Fruit fly (Drosophila melanogaster): ENCODE results near the gene CG12024.

CG12024 gene

DNA sequence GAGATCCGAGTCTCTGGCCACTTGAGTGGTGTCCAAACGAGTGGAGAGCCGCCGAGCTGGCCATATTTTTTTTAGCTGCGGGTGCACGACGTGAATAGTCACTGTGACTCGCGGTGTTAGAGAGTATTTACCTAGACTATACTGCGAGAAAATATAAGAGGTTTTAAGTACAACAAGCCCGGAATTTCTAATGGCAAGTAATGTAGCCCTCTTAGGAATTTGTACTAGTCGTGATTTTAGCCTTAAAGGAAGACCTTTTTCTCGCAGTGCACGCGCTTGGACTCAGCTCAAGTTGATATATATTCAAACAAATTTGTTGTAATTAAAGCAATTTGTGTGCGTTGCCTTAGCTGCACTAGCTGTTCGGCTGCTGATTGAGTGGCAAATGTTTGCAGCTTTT lies 12.4 kb upstream of the CG12024 start:
- TF ChIP-seq achi (GFP tag; optimal IDR thresholded peaks at IDR 0.05) (peak; percentile 25), dac (GFP tag; optimal IDR thresholded peaks at IDR 0.05) (peak; percentile 44), pdm3 (GFP tag; optimal IDR thresholded peaks at IDR 0.05) (peak; percentile 37), CG32006 (GFP tag; optimal IDR thresholded peaks at IDR 0.05) (peak; percentile 72), CG11294 (GFP tag; IDR thresholded peaks at IDR 0.05) (peak; percentile 63; the same call in 1 of the 2 replicates), CG4318 (GFP tag; optimal IDR thresholded peaks at IDR 0.05) (peak; percentile 15), eg (GFP tag; IDR thresholded peaks at IDR 0.05) (peak; percentile 90), vri (GFP tag; optimal IDR thresholded peaks at IDR 0.05) (no peak), Hr38 (GFP tag; optimal IDR thresholded peaks at IDR 0.05) (peak; percentile 1), Lpt (GFP tag; optimal IDR thresholded peaks at IDR 0.05) (peak; percentile 47), CG8119 (GFP tag; IDR thresholded peaks at IDR 0.05) (peak; percentile 78), Ets21C (GFP tag; optimal IDR thresholded peaks at IDR 0.05) (no peak), CG6163 (GFP tag; IDR thresholded peaks at IDR 0.05) (peak; percentile 74; the same call in 2 of the 3 replicates), CG1621 (tag; optimal IDR thresholded peaks at IDR 0.05) (no peak), Hr4 (GFP tag; optimal IDR thresholded peaks at IDR 0.05) (peak; percentile 72), Met (GFP tag; optimal IDR thresholded peaks at IDR 0.05) (no peak), OdsH (GFP tag; optimal IDR thresholded peaks at IDR 0.05) (peak; percentile 21), salr (GFP tag; optimal IDR thresholded peaks at IDR 0.05) (peak in 1 of 2 experiments; percentile 14), Eip78C (GFP tag) (no peak), CG6276 (GFP tag; optimal IDR thresholded peaks at IDR 0.05) (peak; percentile 66), spab (GFP tag; optimal IDR thresholded peaks at IDR 0.05) (no peak), CG15336 (GFP tag; IDR thresholded peaks at IDR 0.05) (peak; percentile 76), Blimp-1 (GFP tag; optimal IDR thresholded peaks at IDR 0.05) (no peak), CG7368 (GFP tag; optimal IDR thresholded peaks at IDR 0.05) (no peak), Gug (GFP tag; IDR thresholded peaks at IDR 0.05) (peak; percentile 69)

DNA sequence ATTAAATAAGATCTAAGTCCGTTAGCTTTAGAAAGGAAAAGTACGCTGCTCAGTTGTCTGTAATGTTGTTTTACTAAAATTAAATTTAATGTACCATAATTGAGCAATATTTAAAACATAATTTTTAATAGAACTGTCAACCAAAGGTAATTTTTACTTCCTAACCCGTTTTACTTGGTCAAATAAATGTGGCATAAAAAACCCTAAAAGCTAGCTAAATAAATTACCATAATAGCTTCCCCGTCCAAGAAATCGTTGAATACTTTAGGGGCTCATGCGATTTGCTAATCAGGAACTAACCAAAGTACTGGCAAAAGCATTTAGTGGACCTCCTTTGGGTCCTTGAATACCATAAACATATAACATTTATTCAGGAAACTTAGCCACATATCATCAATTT lies 6.5 kb upstream of the CG12024 start:
- TF ChIP-seq Eip78C (GFP tag) = no peak
- no peak for TF ChIP-seq Smox (GFP tag; optimal IDR thresholded peaks at IDR 0.05)
- TF ChIP-seq ss (GFP tag; optimal IDR thresholded peaks at IDR 0.05) = no peak
- no peak for TF ChIP-seq CG4318 (GFP tag; optimal IDR thresholded peaks at IDR 0.05)
- no peak for TF ChIP-seq Eip75B (GFP tag; optimal IDR thresholded peaks at IDR 0.05)
- TF ChIP-seq CG6808 (GFP tag; optimal IDR thresholded peaks at IDR 0.05) = no peak
- no peak for TF ChIP-seq achi (GFP tag; optimal IDR thresholded peaks at IDR 0.05)
- TF ChIP-seq Ets21C (GFP tag; optimal IDR thresholded peaks at IDR 0.05) = no peak
- TF ChIP-seq Blimp-1 (GFP tag; optimal IDR thresholded peaks at IDR 0.05) = no peak
- no peak for TF ChIP-seq net (GFP tag; optimal IDR thresholded peaks at IDR 0.05)
- no peak for TF ChIP-seq Sox14 (GFP tag; optimal IDR thresholded peaks at IDR 0.05)

DNA sequence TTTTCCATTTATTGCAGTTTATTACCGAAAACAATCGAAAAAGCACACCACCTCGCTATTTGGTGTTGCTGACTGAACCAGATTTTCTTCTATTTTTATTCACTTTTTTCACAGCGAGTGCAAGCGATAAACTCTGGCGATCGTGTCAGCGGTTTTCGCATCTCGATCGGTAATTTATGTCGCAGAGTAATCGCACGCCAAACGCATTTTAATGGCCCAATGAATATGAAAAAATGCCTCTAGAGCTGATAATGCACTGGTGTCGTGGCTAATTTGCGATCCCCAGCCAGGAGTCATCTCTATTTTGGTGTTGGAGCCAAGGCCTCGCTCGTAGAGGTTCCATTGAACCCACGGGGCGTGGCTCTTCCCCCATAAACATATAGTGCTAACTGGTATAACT lies 3.7 kb upstream of the CG12024 start:
- no peak for TF ChIP-seq CG3919 (GFP tag; optimal IDR thresholded peaks at IDR 0.05)
- no peak for TF ChIP-seq CG8632 (GFP tag; optimal IDR thresholded peaks at IDR 0.05)
- no peak for TF ChIP-seq cyc (GFP tag; optimal IDR thresholded peaks at IDR 0.05)
- TF ChIP-seq svp (GFP tag) = peak; percentile 96
- TF ChIP-seq CG11294 (GFP tag; IDR thresholded peaks at IDR 0.05) = no peak
- TF ChIP-seq CG34406 (GFP tag; optimal IDR thresholded peaks at IDR 0.05) = no peak
- TF ChIP-seq spab (GFP tag; optimal IDR thresholded peaks at IDR 0.05) = no peak
- TF ChIP-seq OdsH (GFP tag; optimal IDR thresholded peaks at IDR 0.05) = no peak

DNA sequence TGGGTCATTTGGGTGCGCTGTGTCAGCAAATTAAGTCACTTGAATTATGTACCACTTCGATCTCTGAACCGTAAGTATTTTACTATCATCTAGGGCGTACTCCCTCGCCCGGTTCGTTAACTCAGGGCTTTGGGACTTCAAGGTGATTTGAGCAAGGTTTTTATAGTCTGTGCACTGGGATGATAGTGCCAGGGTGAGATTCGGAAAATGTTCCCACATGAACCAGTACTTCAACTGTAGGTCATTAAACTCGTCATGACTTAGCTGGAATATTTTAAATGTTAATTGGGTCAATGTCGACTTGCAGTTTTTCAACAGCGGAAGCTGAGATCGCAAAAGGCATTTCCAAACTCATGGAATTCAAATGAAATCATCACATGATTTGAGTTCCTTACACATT lies 1.5 kb upstream of the CG12024 start, which contains the start of gene CNMa:
TSS of gene CNMa (minus strand) at position 101 of the 400 bp plus-strand sequence.
- TF ChIP-seq dsx (GFP tag; optimal IDR thresholded peaks at IDR 0.05; ENCODE audit: poor library complexity, severe bottlenecking) = no peak
- TF ChIP-seq topi (GFP tag; optimal IDR thresholded peaks at IDR 0.05) = no peak
- TF ChIP-seq svp (GFP tag) = peak; percentile 36
- TF ChIP-seq dac (GFP tag; optimal IDR thresholded peaks at IDR 0.05) = no peak
- TF ChIP-seq CG6854 (GFP tag; optimal IDR thresholded peaks at IDR 0.05) = no peak
- TF ChIP-seq CG11902 (GFP tag; optimal IDR thresholded peaks at IDR 0.05) = no peak

Data from whole organism, prepupa.